Fruit fly (Drosophila melanogaster): ENCODE data around the gene CG7296.

The CG7296 gene

dm6 chr2L:10661490-10662240, 25.2 kb downstream of the CG7296 start, which contains the start of gene CG31871 (continued):
- peak in 1 of 2 experiments; percentile 89 for TF ChIP-seq salr (GFP tag; optimal IDR thresholded peaks at IDR 0.05)
- peak; percentile 96 for TF ChIP-seq CG8119 (GFP tag; IDR thresholded peaks at IDR 0.05)
- peak; percentile 2 for TF ChIP-seq esn (GFP tag; optimal IDR thresholded peaks at IDR 0.05)
- TF ChIP-seq CG9139 (GFP tag; optimal IDR thresholded peaks at IDR 0.05), result no peak
- peak; percentile 50 for TF ChIP-seq Eip75B (GFP tag; optimal IDR thresholded peaks at IDR 0.05)
- TF ChIP-seq Sox15 (GFP tag; optimal IDR thresholded peaks at IDR 0.05), result no peak
- peak; percentile 93 for TF ChIP-seq eg (GFP tag; IDR thresholded peaks at IDR 0.05)
- peak; percentile 47 for TF ChIP-seq CG10669 (GFP tag; optimal IDR thresholded peaks at IDR 0.05)
- peak; percentile 70 for TF ChIP-seq CG6163 (GFP tag; IDR thresholded peaks at IDR 0.05)
- TF ChIP-seq CG7368 (GFP tag; optimal IDR thresholded peaks at IDR 0.05), result peak; percentile 50
- no peak for TF ChIP-seq topi (GFP tag; optimal IDR thresholded peaks at IDR 0.05)
- TF ChIP-seq cyc (GFP tag; optimal IDR thresholded peaks at IDR 0.05), result no peak
- peak; percentile 82 for TF ChIP-seq Hr4 (GFP tag; optimal IDR thresholded peaks at IDR 0.05)
- TF ChIP-seq CG6808 (GFP tag; optimal IDR thresholded peaks at IDR 0.05), result peak; percentile 31
- peak; percentile 17 for TF ChIP-seq CG16779 (tag; optimal IDR thresholded peaks at IDR 0.05)
- peak; percentile 69 for TF ChIP-seq acj6 (GFP tag; optimal IDR thresholded peaks at IDR 0.05)
- TF ChIP-seq CG6854 (GFP tag; optimal IDR thresholded peaks at IDR 0.05), result no peak
- TF ChIP-seq Hr38 (GFP tag; optimal IDR thresholded peaks at IDR 0.05), result no peak
- TF ChIP-seq CG8319 (GFP tag; optimal IDR thresholded peaks at IDR 0.05), result no peak
- peak; percentile 77 for TF ChIP-seq CG10631 (GFP tag; optimal IDR thresholded peaks at IDR 0.05)

dm6 chr2L:10657981-10658380, 28.9 kb downstream of the CG7296 start, which contains the start of gene CG45690:
CG45690 (plus strand) TSS chr2L:10658281.
- no peak for TF ChIP-seq dsx (GFP tag; optimal IDR thresholded peaks at IDR 0.05; ENCODE audit: poor library complexity, severe bottlenecking)

dm6 chr2L:10654520-10654919, 32.3 kb downstream of the CG7296 start:
- TF ChIP-seq Sox15 (GFP tag; optimal IDR thresholded peaks at IDR 0.05), result no peak
- TF ChIP-seq CG8632 (GFP tag; optimal IDR thresholded peaks at IDR 0.05), result no peak
- TF ChIP-seq CG16779 (tag; optimal IDR thresholded peaks at IDR 0.05), result no peak
- no peak for TF ChIP-seq esn (GFP tag; optimal IDR thresholded peaks at IDR 0.05)
- no peak for TF ChIP-seq CG10669 (GFP tag; optimal IDR thresholded peaks at IDR 0.05)
- TF ChIP-seq CG8119 (GFP tag; IDR thresholded peaks at IDR 0.05), result no peak
- no peak for TF ChIP-seq Lpt (GFP tag; optimal IDR thresholded peaks at IDR 0.05)
- no peak for TF ChIP-seq Ets21C (GFP tag; optimal IDR thresholded peaks at IDR 0.05)
- no peak for TF ChIP-seq Hr38 (GFP tag; optimal IDR thresholded peaks at IDR 0.05)
- no peak for TF ChIP-seq CG15336 (GFP tag; IDR thresholded peaks at IDR 0.05)
- TF ChIP-seq CG11294 (GFP tag; IDR thresholded peaks at IDR 0.05), result no peak
- TF ChIP-seq CG6854 (GFP tag; optimal IDR thresholded peaks at IDR 0.05), result no peak
- no peak for TF ChIP-seq CG34406 (GFP tag; optimal IDR thresholded peaks at IDR 0.05)
- no peak for TF ChIP-seq CG1621 (tag; optimal IDR thresholded peaks at IDR 0.05)
- TF ChIP-seq pdm3 (GFP tag; optimal IDR thresholded peaks at IDR 0.05), result no peak

- TF ChIP-seq CG10631 (GFP tag; optimal IDR thresholded peaks at IDR 0.05) (no peak), dsx (GFP tag; optimal IDR thresholded peaks at IDR 0.05; ENCODE audit: poor library complexity, severe bottlenecking) (no peak), eg (GFP tag; IDR thresholded peaks at IDR 0.05) (no peak), CG10669 (GFP tag; optimal IDR thresholded peaks at IDR 0.05) (no peak), CG3032 (tag; optimal IDR thresholded peaks at IDR 0.05) (no peak), svp (GFP tag) (no peak), CG11762 (GFP tag; optimal IDR thresholded peaks at IDR 0.05; ENCODE audit: insufficient read depth) (no peak), Eip75B (GFP tag; optimal IDR thresholded peaks at IDR 0.05) (no peak), CG9139 (GFP tag; optimal IDR thresholded peaks at IDR 0.05) (no peak), fd59A (GFP tag; optimal IDR thresholded peaks at IDR 0.05) (no peak), Hr4 (GFP tag; optimal IDR thresholded peaks at IDR 0.05) (no peak), Sox15 (GFP tag; optimal IDR thresholded peaks at IDR 0.05) (no peak), Eip78C (GFP tag) (no peak), net (GFP tag; optimal IDR thresholded peaks at IDR 0.05) (no peak)
These were observed 35.6 kb downstream of the CG7296 start, which contains the start of gene dbf for dm6 chr2L:10651313-10651712. dbf (plus strand) TSS chr2L:10651613.
